In the genomic region with DNA sequence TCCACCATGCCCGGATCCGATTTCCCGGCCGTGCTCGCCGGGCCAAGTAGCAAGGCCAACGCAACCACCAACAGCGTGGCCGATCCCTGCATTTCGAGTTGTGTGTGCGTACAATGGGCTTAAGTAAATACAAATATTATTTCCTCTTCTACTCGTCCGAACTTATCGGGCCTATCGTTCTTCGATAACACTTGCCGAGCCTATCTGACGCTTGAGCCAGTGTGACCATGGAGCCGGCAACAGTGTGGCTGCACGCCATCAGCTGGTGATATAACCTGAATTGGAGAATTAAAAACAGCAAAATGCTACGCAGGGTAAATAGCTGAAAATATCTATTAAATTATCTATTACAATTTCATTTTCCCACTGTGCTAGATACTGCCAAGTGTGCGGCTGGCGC, we compare ENCODE assay signal across 1 fruit fly cellular context.
A peak's percentile ranks its signal among the peaks of the same experiment; 100 is the strongest.
TF ChIP-seq lines count a peak whose summit lies in the region.

Gene CG17660 (minus strand): TSS at position 198 of the 400 bp plus-strand sequence.
Gene mRpL48 (plus strand): TSS at position 239 of the 400 bp plus-strand sequence.

TF ChIP-seq in whole organism, embryonic, 481 proteins besides CTCF, POLR2A, EP300 and RAD21 (continued from another document and continues in another):
- TF ChIP-seq ci (GFP tag; IDR thresholded peaks at IDR 0.05; lab: Robert Waterston, UW) (peak; percentile 63; the same call in 2 of the 3 replicates), CG42726 (GFP tag; IDR thresholded peaks at IDR 0.05; lab: Robert Waterston, UW; ENCODE audit: partially characterized antibody) (peak; percentile 73), amos (GFP tag; IDR thresholded peaks at IDR 0.05; lab: Robert Waterston, UW; ENCODE audit: partially characterized antibody) (peak; percentile 76; the same call in 1 of the 2 replicates), NfI (GFP tag; optimal IDR thresholded peaks at IDR 0.05; lab: Kevin White, UChicago) (peak; percentile 31), CG18599 (GFP tag; optimal IDR thresholded peaks at IDR 0.05; lab: Kevin White, UChicago) (no peak), Med (GFP tag; lab: Kevin White, UChicago) (peak; percentile 86), kni (GFP tag; optimal IDR thresholded peaks at IDR 0.05; lab: Kevin White, UChicago) (peak; percentile 12), E2f2 (GFP tag; IDR thresholded peaks at IDR 0.05; lab: Robert Waterston, UW) (peak; percentile 54; the same call in 1 of the 2 replicates), Atf-2 (GFP tag; optimal IDR thresholded peaks at IDR 0.05; lab: Kevin White, UChicago) (no peak), CG13424 (tag; optimal IDR thresholded peaks at IDR 0.05; lab: Kevin White, UChicago) (no peak), mirr (GFP tag; optimal IDR thresholded peaks at IDR 0.05; lab: Kevin White, UChicago) (peak; percentile 43), CG10209 (GFP tag; optimal IDR thresholded peaks at IDR 0.05; lab: Kevin White, UChicago) (peak; percentile 22), D19B (GFP tag; optimal IDR thresholded peaks at IDR 0.05; lab: Kevin White, UChicago) (no peak), CG14014 (GFP tag; IDR thresholded peaks at IDR 0.05; lab: Robert Waterston, UW) (peak; percentile 45; the same call in 1 of the 2 replicates), knrl (GFP tag; IDR thresholded peaks at IDR 0.05; lab: Robert Waterston, UW; ENCODE audit: partially characterized antibody) (peak; percentile 60; the same call in 2 of the 3 replicates), CG12155 (GFP tag; optimal IDR thresholded peaks at IDR 0.05; lab: Kevin White, UChicago) (peak; percentile 49), Sin3A (optimal IDR thresholded peaks at IDR 0.05; lab: Kevin White, UChicago) (peak; percentile 65), Pdp1 (GFP tag; optimal IDR thresholded peaks at IDR 0.05; lab: Kevin White, UChicago) (peak in 1 of 2 experiments; percentile 100), CG10462 (GFP tag; optimal IDR thresholded peaks at IDR 0.05; lab: Kevin White, UChicago) (no peak), hb (GFP tag; IDR thresholded peaks at IDR 0.05; lab: Robert Waterston, UW; ENCODE audit: partially characterized antibody) (no peak), emc (GFP tag; optimal IDR thresholded peaks at IDR 0.05; lab: Kevin White, UChicago) (no peak), CG17829 (tag; optimal IDR thresholded peaks at IDR 0.05; lab: Kevin White, UChicago) (peak; percentile 58), dm (GFP tag; optimal IDR thresholded peaks at IDR 0.05; lab: Kevin White, UChicago) (peak; percentile 41), croc (GFP tag; conservative IDR thresholded peaks at IDR 0.05; lab: Robert Waterston, UW) (no peak), HmgD (GFP tag; optimal IDR thresholded peaks at IDR 0.05; lab: Kevin White, UChicago) (no peak), CG7963 (GFP tag; IDR thresholded peaks at IDR 0.05; lab: Robert Waterston, UW; ENCODE audit: partially characterized antibody) (peak; percentile 75), CG34422 (GFP tag; IDR thresholded peaks at IDR 0.05; lab: Robert Waterston, UW) (peak; percentile 91; the same call in 1 of the 3 replicates), CG12659 (GFP tag; optimal IDR thresholded peaks at IDR 0.05; lab: Kevin White, UChicago) (peak; percentile 70), nmo (GFP tag; optimal IDR thresholded peaks at IDR 0.05; lab: Kevin White, UChicago) (peak; percentile 49), sens-2 (GFP tag; IDR thresholded peaks at IDR 0.05; lab: Robert Waterston, UW) (no peak), CG14860 (GFP tag; IDR thresholded peaks at IDR 0.05; lab: Robert Waterston, UW; ENCODE audit: partially characterized antibody) (peak; percentile 45; the same call in 1 of the 3 replicates), crp (GFP tag; optimal IDR thresholded peaks at IDR 0.05; lab: Kevin White, UChicago) (peak; percentile 68 to 92), Dip3 (GFP tag; optimal IDR thresholded peaks at IDR 0.05; lab: Kevin White, UChicago) (peak; percentile 15), caup (GFP tag; optimal IDR thresholded peaks at IDR 0.05; lab: Kevin White, UChicago; ENCODE audit: severe bottlenecking) (peak; percentile 22), chinmo (GFP tag; IDR thresholded peaks at IDR 0.05; lab: Robert Waterston, UW; ENCODE audit: partially characterized antibody) (peak; percentile 96), CG8089 (GFP tag; optimal IDR thresholded peaks at IDR 0.05; lab: Kevin White, UChicago) (no peak), gro (GFP tag; optimal IDR thresholded peaks at IDR 0.05; lab: Kevin White, UChicago) (peak; percentile 62), sens (GFP tag; lab: Kevin White, UChicago) (peak; percentile 89), CG9932 (GFP tag; IDR thresholded peaks at IDR 0.05; lab: Robert Waterston, UW) (peak; percentile 25; the same call in 1 of the 2 replicates), grau (tag; optimal IDR thresholded peaks at IDR 0.05; lab: Kevin White, UChicago) (peak; percentile 25), CG15696 (tag; optimal IDR thresholded peaks at IDR 0.05; lab: Kevin White, UChicago) (no peak), Dref (GFP tag; IDR thresholded peaks at IDR 0.05; lab: Robert Waterston, UW) (peak; percentile 95), tio (GFP tag; optimal IDR thresholded peaks at IDR 0.05; lab: Kevin White, UChicago) (no peak), CG1233 (GFP tag; optimal IDR thresholded peaks at IDR 0.05; lab: Kevin White, UChicago) (no peak), Ets97D (GFP tag; optimal IDR thresholded peaks at IDR 0.05; lab: Kevin White, UChicago) (peak; percentile 75), B-H2 (GFP tag; optimal IDR thresholded peaks at IDR 0.05; lab: Kevin White, UChicago) (peak; percentile 39), CG10147 (GFP tag; optimal IDR thresholded peaks at IDR 0.05; lab: Kevin White, UChicago) (no peak), CG6791 (GFP tag; IDR thresholded peaks at IDR 0.05; lab: Robert Waterston, UW; ENCODE audit: partially characterized antibody) (peak; percentile 84), MESR4 (GFP tag; optimal IDR thresholded peaks at IDR 0.05; lab: Kevin White, UChicago) (peak; percentile 90), ab (GFP tag; optimal IDR thresholded peaks at IDR 0.05; lab: Kevin White, UChicago) (no peak), CG16815 (GFP tag; optimal IDR thresholded peaks at IDR 0.05; lab: Kevin White, UChicago) (no peak), unc-4 (GFP tag; IDR thresholded peaks at IDR 0.05; lab: Robert Waterston, UW; ENCODE audit: partially characterized antibody) (peak; percentile 66), Xbp1 (GFP tag; optimal IDR thresholded peaks at IDR 0.05; lab: Kevin White, UChicago) (peak; percentile 25), CG16813 (GFP tag; IDR thresholded peaks at IDR 0.05; lab: Robert Waterston, UW; ENCODE audit: partially characterized antibody) (peak; percentile 70), NC2β (GFP tag; optimal IDR thresholded peaks at IDR 0.05; lab: Kevin White, UChicago) (peak; percentile 57), bigmax (GFP tag; optimal IDR thresholded peaks at IDR 0.05; lab: Kevin White, UChicago) (peak; percentile 96), run (tag; optimal IDR thresholded peaks at IDR 0.05; lab: Kevin White, UChicago) (no peak), bsh (GFP tag; optimal IDR thresholded peaks at IDR 0.05; lab: Kevin White, UChicago) (peak in 1 of 2 experiments; percentile 13), sob (GFP tag; IDR thresholded peaks at IDR 0.05; lab: Robert Waterston, UW) (peak; percentile 27; the same call in 1 of the 2 replicates), CG18011 (GFP tag; optimal IDR thresholded peaks at IDR 0.05; lab: Kevin White, UChicago) (no peak), unpg (GFP tag; optimal IDR thresholded peaks at IDR 0.05; lab: Kevin White, UChicago) (peak; percentile 6), Sry-δ (GFP tag; optimal IDR thresholded peaks at IDR 0.05; lab: Kevin White, UChicago) (peak; percentile 73), ftz-f1 (GFP tag; optimal IDR thresholded peaks at IDR 0.05; lab: Kevin White, UChicago) (peak; percentile 47), CG10267 (tag; optimal IDR thresholded peaks at IDR 0.05; lab: Kevin White, UChicago) (peak; percentile 43), her (GFP tag; optimal IDR thresholded peaks at IDR 0.05; lab: Kevin White, UChicago) (peak; percentile 23), CG9437 (GFP tag; optimal IDR thresholded peaks at IDR 0.05; lab: Kevin White, UChicago) (peak; percentile 32), CG13624 (GFP tag; optimal IDR thresholded peaks at IDR 0.05; lab: Kevin White, UChicago) (peak; percentile 25), Mrtf (GFP tag; IDR thresholded peaks at IDR 0.05; lab: Robert Waterston, UW) (peak; percentile 13; the same call in 1 of the 3 replicates), mld (GFP tag; IDR thresholded peaks at IDR 0.05; lab: Robert Waterston, UW; ENCODE audit: partially characterized antibody) (peak; percentile 72; the same call in 2 of the 3 replicates), abd-A (tag; optimal IDR thresholded peaks at IDR 0.05; lab: Kevin White, UChicago) (no peak), fd64A (GFP tag; optimal IDR thresholded peaks at IDR 0.05; lab: Kevin White, UChicago) (no peak), CG3281 (GFP tag; optimal IDR thresholded peaks at IDR 0.05; lab: Kevin White, UChicago) (peak; percentile 37), inv (GFP tag; IDR thresholded peaks at IDR 0.05; lab: Robert Waterston, UW; ENCODE audit: partially characterized antibody) (peak; percentile 52), pnt (GFP tag; optimal IDR thresholded peaks at IDR 0.05; lab: Kevin White, UChicago) (no peak), trh (GFP tag; optimal IDR thresholded peaks at IDR 0.05; lab: Kevin White, UChicago) (no peak), CoRest (tag; optimal IDR thresholded peaks at IDR 0.05; lab: Kevin White, UChicago) (no peak), pzg (GFP tag; optimal IDR thresholded peaks at IDR 0.05; lab: Kevin White, UChicago) (peak; percentile 92), mam (GFP tag; optimal IDR thresholded peaks at IDR 0.05; lab: Kevin White, UChicago) (no peak), Nf-YA (GFP tag; IDR thresholded peaks at IDR 0.05; lab: Robert Waterston, UW) (no peak), CG30403 (GFP tag; optimal IDR thresholded peaks at IDR 0.05; lab: Kevin White, UChicago) (no peak), CG14441 (GFP tag; IDR thresholded peaks at IDR 0.05; lab: Robert Waterston, UW) (no peak), HmgZ (tag; optimal IDR thresholded peaks at IDR 0.05; lab: Kevin White, UChicago) (peak; percentile 86), Scr (GFP tag; IDR thresholded peaks at IDR 0.05; lab: Robert Waterston, UW; ENCODE audit: partially characterized antibody) (peak; percentile 66), gem (tag; optimal IDR thresholded peaks at IDR 0.05; lab: Kevin White, UChicago) (no peak), lilli (GFP tag; optimal IDR thresholded peaks at IDR 0.05; lab: Kevin White, UChicago) (peak; percentile 33), CG4707 (GFP tag; optimal IDR thresholded peaks at IDR 0.05; lab: Kevin White, UChicago) (peak; percentile 61), zfh2 (GFP tag; optimal IDR thresholded peaks at IDR 0.05; lab: Kevin White, UChicago) (no peak), CG17361 (GFP tag; IDR thresholded peaks at IDR 0.05; lab: Robert Waterston, UW) (no peak), zen2 (GFP tag; IDR thresholded peaks at IDR 0.05; lab: Robert Waterston, UW; ENCODE audit: partially characterized antibody) (peak; percentile 49; the same call in 1 of the 3 replicates), MBD-R2 (GFP tag; IDR thresholded peaks at IDR 0.05; lab: Robert Waterston, UW) (peak; percentile 98), CG34224 (GFP tag; IDR thresholded peaks at IDR 0.05; lab: Robert Waterston, UW; ENCODE audit: partially characterized antibody) (peak; percentile 73), CG1603 (tag; optimal IDR thresholded peaks at IDR 0.05; lab: Kevin White, UChicago) (peak; percentile 86), CG10979 (tag; optimal IDR thresholded peaks at IDR 0.05; lab: Kevin White, UChicago) (peak; percentile 1), Camta (GFP tag; optimal IDR thresholded peaks at IDR 0.05; lab: Kevin White, UChicago) (no peak), sug (tag; optimal IDR thresholded peaks at IDR 0.05; lab: Kevin White, UChicago) (peak; percentile 48), gfzf (GFP tag; optimal IDR thresholded peaks at IDR 0.05; lab: Kevin White, UChicago) (peak; percentile 72), hbn (GFP tag; IDR thresholded peaks at IDR 0.05; lab: Robert Waterston, UW; ENCODE audit: partially characterized antibody) (peak; percentile 43; the same call in 1 of the 2 replicates), CG11456 (GFP tag; IDR thresholded peaks at IDR 0.05; lab: Robert Waterston, UW) (no peak), CG7987 (GFP tag; optimal IDR thresholded peaks at IDR 0.05; lab: Kevin White, UChicago) (peak; percentile 49), CG2116 (GFP tag; optimal IDR thresholded peaks at IDR 0.05; lab: Kevin White, UChicago) (peak; percentile 81), row (GFP tag; IDR thresholded peaks at IDR 0.05; lab: Robert Waterston, UW) (peak; percentile 39; the same call in 2 of the 3 replicates), Hr78 (GFP tag; optimal IDR thresholded peaks at IDR 0.05; lab: Kevin White, UChicago) (no peak), CG10321 (GFP tag; IDR thresholded peaks at IDR 0.05; lab: Robert Waterston, UW) (no peak), sqz (GFP tag; optimal IDR thresholded peaks at IDR 0.05; lab: Kevin White, UChicago) (no peak), hkb (optimal IDR thresholded peaks at IDR 0.05; lab: Kevin White, UChicago) (no peak), hkb (GFP tag; IDR thresholded peaks at IDR 0.05; lab: Robert Waterston, UW) (no peak), CHES-1-like (GFP tag; optimal IDR thresholded peaks at IDR 0.05; lab: Kevin White, UChicago) (peak; percentile 64), pita (GFP tag; optimal IDR thresholded peaks at IDR 0.05; lab: Kevin White, UChicago) (no peak), Lhr (GFP tag; optimal IDR thresholded peaks at IDR 0.05; lab: Kevin White, UChicago) (peak; percentile 22), MTF-1 (GFP tag; optimal IDR thresholded peaks at IDR 0.05; lab: Kevin White, UChicago; ENCODE audit: borderline replicate concordance) (peak; percentile 3), gcm2 (GFP tag; optimal IDR thresholded peaks at IDR 0.05; lab: Kevin White, UChicago) (no peak), twi (tag; optimal IDR thresholded peaks at IDR 0.05; lab: Kevin White, UChicago) (no peak), vfl (GFP tag; optimal IDR thresholded peaks at IDR 0.05; lab: Kevin White, UChicago) (no peak), psq (GFP tag; optimal IDR thresholded peaks at IDR 0.05; lab: Kevin White, UChicago) (no peak), trem (tag; optimal IDR thresholded peaks at IDR 0.05; lab: Kevin White, UChicago) (peak; percentile 75), CG33557 (GFP tag; optimal IDR thresholded peaks at IDR 0.05; lab: Kevin White, UChicago) (peak; percentile 7), CG3407 (GFP tag; optimal IDR thresholded peaks at IDR 0.05; lab: Kevin White, UChicago) (no peak), insv (GFP tag; optimal IDR thresholded peaks at IDR 0.05; lab: Kevin White, UChicago) (peak in 1 of 2 experiments; percentile 22), exex (tag; optimal IDR thresholded peaks at IDR 0.05; lab: Kevin White, UChicago) (peak; percentile 10), CG15514 (GFP tag; optimal IDR thresholded peaks at IDR 0.05; lab: Kevin White, UChicago) (peak; percentile 83), CG6854 (GFP tag; optimal IDR thresholded peaks at IDR 0.05; lab: Kevin White, UChicago) (no peak), Ada2b (GFP tag; IDR thresholded peaks at IDR 0.05; lab: Robert Waterston, UW) (no peak)
